Fruit fly (Drosophila melanogaster): ENCODE results near the gene CG31287.
A peak's percentile ranks its signal among the peaks of the same experiment; 100 is the strongest.

DNA sequence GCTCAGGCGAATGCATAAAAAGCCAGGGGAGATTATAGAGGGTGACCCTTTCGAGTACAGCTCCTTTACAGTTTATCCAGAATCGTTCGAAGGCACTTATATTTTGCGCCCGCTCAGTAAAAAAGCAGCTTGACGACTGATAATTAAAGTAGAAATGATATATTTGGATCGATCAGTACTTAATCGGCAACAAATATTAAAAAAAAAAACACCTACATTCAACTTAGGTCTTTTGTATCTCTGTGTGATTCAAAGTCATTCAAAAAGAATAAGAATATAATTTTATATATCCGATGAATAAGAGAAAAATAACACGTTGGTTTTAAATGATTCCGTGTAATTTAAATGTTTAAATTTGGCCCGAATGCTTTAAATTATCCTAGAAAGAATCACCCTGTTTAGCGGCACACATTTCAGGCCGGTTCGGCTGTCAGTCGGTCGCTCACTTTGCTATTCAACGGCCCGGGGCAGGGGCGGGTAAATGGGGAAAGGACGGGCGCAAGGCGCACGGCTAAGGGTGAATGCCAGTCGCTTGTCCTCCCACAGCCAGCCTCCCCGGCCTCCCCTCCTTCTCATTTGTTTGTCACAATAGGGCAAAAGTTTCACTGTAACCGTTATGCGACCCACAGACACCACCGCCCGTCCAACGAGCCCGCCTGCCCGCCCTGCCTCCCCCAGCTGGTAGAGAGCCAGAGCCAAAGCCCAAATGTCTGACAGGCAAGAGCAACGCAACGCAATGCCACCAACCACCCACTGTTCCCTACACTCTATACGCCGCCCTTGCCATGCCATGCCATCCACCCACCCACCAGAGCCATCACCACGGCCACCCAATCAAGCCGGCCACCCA is 9.9 kb downstream of the CG31287 start:
- TF ChIP-seq CG11617 (GFP tag; optimal IDR thresholded peaks at IDR 0.05) (peak; percentile 14), cic (GFP tag; optimal IDR thresholded peaks at IDR 0.05) (no peak), CG5204 (GFP tag; optimal IDR thresholded peaks at IDR 0.05) (peak; percentile 28), Clk (GFP tag; optimal IDR thresholded peaks at IDR 0.05) (peak; percentile 15), CG1620 (GFP tag; optimal IDR thresholded peaks at IDR 0.05) (no peak), CG14711 (tag; optimal IDR thresholded peaks at IDR 0.05) (peak; percentile 22), pad (GFP tag; optimal IDR thresholded peaks at IDR 0.05) (no peak), toe (GFP tag; optimal IDR thresholded peaks at IDR 0.05) (peak; percentile 22), bab1 (GFP tag; optimal IDR thresholded peaks at IDR 0.05) (no peak), tj (GFP tag; optimal IDR thresholded peaks at IDR 0.05) (no peak), kay (GFP tag; ENCODE audit: borderline replicate concordance) (no peak), CG7101 (tag; optimal IDR thresholded peaks at IDR 0.05) (no peak), CG7045 (GFP tag; optimal IDR thresholded peaks at IDR 0.05) (peak; percentile 35)
